Fruit fly (Drosophila melanogaster) whole organism, prepupa: ENCODE data around the gene SP555.

Experiments
- CG16779 ChIP-seq: fragments of 200-800 bp; sonication (Bioruptor generic); optimal IDR thresholded peaks from 3 replicates; lab custom pipeline; 2017; ENCODE audit warnings: missing biosample characterization, mild to moderate bottlenecking, missing genetic modification characterization
- CG6808 ChIP-seq: fragments of 200-800 bp; sonication (Bioruptor generic); optimal IDR thresholded peaks from 3 replicates; lab custom pipeline; 2017; ENCODE audit warnings: missing biosample characterization, missing genetic modification characterization, mild to moderate bottlenecking, moderate library complexity, missing genetic modification reagents
- CG8119 ChIP-seq: fragments of 200-800 bp; sonication (Bioruptor generic); IDR thresholded peaks from 3 replicates; pipeline ENCODE4 v1.3.6; 2022; ENCODE audit warnings: missing biosample characterization, missing genetic modification characterization
- CG8632 ChIP-seq: fragments of 200-800 bp; sonication (Bioruptor generic); optimal IDR thresholded peaks from 3 replicates; lab custom pipeline; 2016; ENCODE audit warnings: missing biosample characterization, missing genetic modification characterization
- Ets21C ChIP-seq: fragments of 200-800 bp; sonication (Bioruptor generic); optimal IDR thresholded peaks from 3 replicates; lab custom pipeline; 2016; ENCODE audit warnings: missing biosample characterization, missing genetic modification characterization
- Gug ChIP-seq: fragments of 200-800 bp; sonication (Bioruptor generic); IDR thresholded peaks from 2 replicates; pipeline ENCODE4 v1.3.6; 2022; ENCODE audit warnings: missing biosample characterization, missing genetic modification characterization
- achi ChIP-seq: fragments of 200-800 bp; sonication (Bioruptor generic); optimal IDR thresholded peaks from 3 replicates; lab custom pipeline; 2016; ENCODE audit warnings: missing biosample characterization, missing genetic modification characterization

DNA sequence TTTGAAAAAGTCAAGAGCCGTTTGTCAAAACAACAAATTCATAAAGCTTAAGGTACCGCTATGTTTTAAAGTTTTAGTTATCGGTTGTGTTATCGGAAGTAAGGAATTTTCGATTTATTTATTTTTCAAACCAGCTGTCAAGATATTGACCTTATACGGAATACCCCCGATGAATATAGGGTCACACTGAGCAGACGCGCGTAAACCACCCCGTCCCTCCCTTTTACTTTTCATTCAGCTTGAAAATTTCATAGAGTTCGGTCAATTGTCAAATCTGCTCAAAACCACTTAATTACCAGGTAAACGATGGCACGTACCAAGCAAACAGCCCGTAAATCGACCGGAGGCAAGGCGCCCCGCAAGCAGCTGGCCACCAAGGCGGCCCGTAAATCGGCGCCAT lies 17.4 kb downstream of the SP555 start, which contains the start of the genes CG14036 and His3.3A:
- TF ChIP-seq CG6808 (GFP tag; lab: Kevin White, UChicago) (no peak), CG16779 (tag; lab: Kevin White, UChicago) (no peak), CG8632 (GFP tag; lab: Kevin White, UChicago) (no peak), Ets21C (no peak), CG8119 (GFP tag; lab: Robert Waterston, UW) (no peak), Gug (GFP tag; lab: Robert Waterston, UW) (no peak), achi (peak; percentile 49)
